Worm (Caenorhabditis elegans): Measurements from ENCODE around the gene sru-28.

DNA sequence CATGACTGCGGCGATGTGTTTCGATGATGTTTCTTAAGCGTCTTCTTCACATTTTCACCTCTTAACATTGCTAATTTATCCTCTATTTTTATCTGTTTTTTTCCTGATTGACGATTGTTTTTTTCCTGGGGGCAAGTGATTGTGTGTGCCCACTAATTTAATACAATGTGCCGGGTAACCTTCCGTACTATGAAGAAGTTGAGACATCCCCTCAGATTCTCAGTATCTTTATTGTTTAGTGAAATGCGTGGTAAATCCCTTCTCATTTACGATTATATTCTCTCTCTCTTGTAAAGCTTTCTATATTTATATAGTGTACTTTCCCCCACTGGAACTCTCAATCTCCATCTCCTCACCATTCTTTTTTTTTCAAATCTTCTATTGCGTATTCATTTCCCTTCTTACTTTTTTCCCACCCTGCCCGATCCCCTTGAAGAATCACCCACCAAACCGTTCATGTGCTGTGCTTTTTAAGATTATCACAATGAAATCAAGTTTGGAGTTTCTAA, 29.8 kb upstream of the sru-28 start:
- no peak for TF ChIP-seq ama-1 (optimal IDR thresholded peaks at IDR 0.05)
- no peak for TF ChIP-seq nhr-11 (tag; optimal IDR thresholded peaks at IDR 0.05)
- no peak for TF ChIP-seq unc-86 (tag; optimal IDR thresholded peaks at IDR 0.05)
- no peak for TF ChIP-seq tbx-2 (tag; optimal IDR thresholded peaks at IDR 0.05)
- TF ChIP-seq ceh-24 (tag; optimal IDR thresholded peaks at IDR 0.05), result no peak
- TF ChIP-seq hlh-8 (tag; optimal IDR thresholded peaks at IDR 0.05), result no peak
- TF ChIP-seq F13H6.1 (tag; optimal IDR thresholded peaks at IDR 0.05), result no peak
